Worm (Caenorhabditis elegans) whole organism, L2 larva: ENCODE data around the gene hst-3.2.
A peak's percentile ranks its signal among the peaks of the same experiment; 100 is the strongest.

Source experiments
- C34F6.9 ChIP-seq: fragments of 150-350 bp; optimal IDR thresholded peaks from 2 replicates; lab custom pipeline; 2014; ENCODE audit warnings: missing biosample characterization, missing genetic modification characterization
- Y55F3AM.14 ChIP-seq: fragments of 200-800 bp; sonication (Bioruptor generic); optimal IDR thresholded peaks from 2 replicates; lab custom pipeline; 2018; ENCODE audit warnings: mild to moderate bottlenecking, missing genetic modification characterization, missing compliant biosample characterization
- alr-1 ChIP-seq: fragments of 150-350 bp; optimal IDR thresholded peaks from 2 replicates; lab custom pipeline; 2014; ENCODE audit warnings: missing biosample characterization, missing genetic modification characterization
- aly-2 ChIP-seq: fragments of 150-350 bp; optimal IDR thresholded peaks from 2 replicates; lab custom pipeline; 2014; ENCODE audit warnings: missing biosample characterization, missing genetic modification characterization
- blmp-1 ChIP-seq: sonication (generic microtip); optimal IDR thresholded peaks from 2 replicates; lab custom pipeline; 2017; ENCODE audit warnings: missing genetic modification characterization, mild to moderate bottlenecking, missing compliant biosample characterization, antibody characterized with exemption, moderate library complexity; ENCODE audit not compliant: insufficient read depth
- crh-2 ChIP-seq: sonication (generic microtip); optimal IDR thresholded peaks from 2 replicates; lab custom pipeline; 2017; ENCODE audit warnings: missing biosample characterization, missing genetic modification characterization
- dmd-4 ChIP-seq: sonication (generic microtip); optimal IDR thresholded peaks from 2 replicates; lab custom pipeline; 2017; ENCODE audit warnings: missing biosample characterization, missing genetic modification characterization
- elt-1 ChIP-seq: fragments of 150-350 bp; optimal IDR thresholded peaks from 2 replicates; lab custom pipeline; 2014; ENCODE audit warnings: missing biosample characterization, missing genetic modification characterization
- elt-3 ChIP-seq: sonication (generic microtip); optimal IDR thresholded peaks from 2 replicates; lab custom pipeline; 2017; ENCODE audit warnings: missing biosample characterization, missing genetic modification characterization
- fos-1 ChIP-seq: fragments of 150-350 bp; optimal IDR thresholded peaks from 2 replicates; lab custom pipeline; 2014; ENCODE audit warnings: missing biosample characterization, missing genetic modification characterization
- gmeb-1 ChIP-seq: fragments of 150-350 bp; optimal IDR thresholded peaks from 2 replicates; lab custom pipeline; 2014; ENCODE audit warnings: missing biosample characterization, missing genetic modification characterization
- lin-11 ChIP-seq: fragments of 150-350 bp; sonication (generic microtip); optimal IDR thresholded peaks from 2 replicates; lab custom pipeline; 2014; ENCODE audit warnings: missing biosample characterization, missing genetic modification characterization, inconsistent platforms, mixed read lengths
- lin-13 ChIP-seq: fragments of 150-350 bp; optimal IDR thresholded peaks from 2 replicates; lab custom pipeline; 2014; ENCODE audit warnings: missing biosample characterization, missing genetic modification reagents, missing genetic modification characterization
- lin-39 ChIP-seq: fragments of 150-350 bp; optimal IDR thresholded peaks from 2 replicates; lab custom pipeline; 2014; ENCODE audit warnings: missing biosample characterization, missing genetic modification reagents, missing genetic modification characterization
- lsy-2 ChIP-seq, 2 experiments: fragments of 150-350 bp in 1 of 2; sonication (generic microtip) in 1 of 2; optimal IDR thresholded peaks; 2 replicates each; lab custom pipeline; 2014 to 2017; ENCODE audit warnings: missing biosample characterization in 2 of 2, missing genetic modification characterization in 2 of 2
- mbf-1 ChIP-seq: sonication (generic microtip); optimal IDR thresholded peaks from 2 replicates; lab custom pipeline; 2017; ENCODE audit warnings: missing biosample characterization, missing genetic modification characterization
- mdl-1 ChIP-seq, 2 experiments: fragments of 150-350 bp in 1 of 2; sonication (generic microtip) in 1 of 2; optimal IDR thresholded peaks; 2 replicates each; lab custom pipeline; 2017; ENCODE audit warnings: missing biosample characterization in 2 of 2, missing genetic modification characterization in 2 of 2
- nhr-10 ChIP-seq: sonication (generic microtip); optimal IDR thresholded peaks from 2 replicates; lab custom pipeline; 2017; ENCODE audit warnings: missing biosample characterization, missing genetic modification characterization
- nhr-11 ChIP-seq: fragments of 150-350 bp; optimal IDR thresholded peaks from 2 replicates; lab custom pipeline; 2014; ENCODE audit warnings: missing biosample characterization, missing genetic modification characterization
- nhr-12 ChIP-seq: fragments of 150-350 bp; optimal IDR thresholded peaks from 2 replicates; lab custom pipeline; 2014; ENCODE audit warnings: missing biosample characterization, missing genetic modification characterization
- nhr-129 ChIP-seq: fragments of 150-350 bp; optimal IDR thresholded peaks from 2 replicates; lab custom pipeline; 2014; ENCODE audit warnings: missing biosample characterization, missing genetic modification characterization
- nhr-21 ChIP-seq: fragments of 150-350 bp; optimal IDR thresholded peaks from 2 replicates; lab custom pipeline; 2014; ENCODE audit warnings: missing biosample characterization, missing genetic modification characterization
- nhr-23 ChIP-seq: fragments of 150-350 bp; optimal IDR thresholded peaks from 2 replicates; lab custom pipeline; 2014; ENCODE audit warnings: missing biosample characterization, missing genetic modification reagents, missing genetic modification characterization
- nhr-25 ChIP-seq: fragments of 150-350 bp; sonication (generic microtip); optimal IDR thresholded peaks from 3 replicates; lab custom pipeline; 2014; ENCODE audit warnings: missing biosample characterization, missing genetic modification characterization
- nhr-77 ChIP-seq: fragments of 150-350 bp; optimal IDR thresholded peaks from 2 replicates; lab custom pipeline; 2014; ENCODE audit warnings: missing biosample characterization, missing genetic modification characterization
- peb-1 ChIP-seq: fragments of 150-350 bp; optimal IDR thresholded peaks from 2 replicates; lab custom pipeline; 2014; ENCODE audit warnings: missing biosample characterization, missing genetic modification characterization
- sem-4 ChIP-seq: fragments of 150-350 bp; optimal IDR thresholded peaks from 2 replicates; lab custom pipeline; 2014; ENCODE audit warnings: missing biosample characterization, missing genetic modification reagents, missing genetic modification characterization
- skn-1 ChIP-seq: sonication (generic microtip); optimal IDR thresholded peaks from 2 replicates; lab custom pipeline; 2017; ENCODE audit warnings: missing biosample characterization, missing genetic modification characterization
- sma-9 ChIP-seq, 2 experiments: fragments of 150-350 bp in 1 of 2; sonication (generic microtip) in 1 of 2; optimal IDR thresholded peaks; 2 replicates each; lab custom pipeline; 2014 to 2016; ENCODE audit warnings: missing genetic modification characterization in 2 of 2, mild to moderate bottlenecking in 1 of 2, missing biosample characterization in 1 of 2, missing compliant biosample characterization in 1 of 2, missing genetic modification reagents in 1 of 2, moderate library complexity in 1 of 2
- snpc-4 ChIP-seq: fragments of 150-350 bp; optimal IDR thresholded peaks from 2 replicates; lab custom pipeline; 2014; ENCODE audit warnings: missing biosample characterization, missing genetic modification characterization
- unc-39 ChIP-seq: fragments of 150-350 bp; optimal IDR thresholded peaks from 2 replicates; lab custom pipeline; 2014; ENCODE audit warnings: missing biosample characterization, missing genetic modification characterization
- unc-55 ChIP-seq: fragments of 150-350 bp; sonication (generic microtip); optimal IDR thresholded peaks from 3 replicates; lab custom pipeline; 2014; ENCODE audit warnings: missing biosample characterization, missing genetic modification reagents, missing genetic modification characterization
- ztf-1 ChIP-seq: fragments of 200-800 bp; sonication (Bioruptor generic); conservative IDR thresholded peaks from 2 replicates; pipeline ENCODE4 v1.3.6; 2022; ENCODE audit warnings: missing genetic modification characterization, missing compliant biosample characterization

The hst-3.2 gene

ce11 chrX:2903715-2904419 is 19.9 kb downstream of the hst-3.2 start (continued):
- TF ChIP-seq aly-2 (no peak), nhr-129 (tag; lab: Kevin White, UChicago) (no peak), unc-55 (GFP tag; lab: Kevin White, UChicago) (peak; percentile 34), crh-2 (no peak), nhr-11 (tag; lab: Kevin White, UChicago) (no peak), nhr-21 (tag; lab: Kevin White, UChicago) (peak; percentile 5), lsy-2 (tag; optimal IDR thresholded peaks at IDR 0.05; lab: Kevin White, UChicago) (no peak), gmeb-1 (no peak), nhr-12 (tag; lab: Kevin White, UChicago) (no peak), dmd-4 (tag; lab: Kevin White, UChicago) (no peak)

ce11 chrX:2902854-2903253 is 20.9 kb downstream of the hst-3.2 start:
- TF ChIP-seq lin-39 (no peak), nhr-12 (tag; lab: Kevin White, UChicago) (no peak), fos-1 (tag; lab: Kevin White, UChicago) (no peak), sem-4 (tag; lab: Kevin White, UChicago) (no peak), mbf-1 (tag; lab: Kevin White, UChicago) (no peak), blmp-1 (tag; lab: Kevin White, UChicago) (no peak), snpc-4 (tag; lab: Kevin White, UChicago) (no peak), nhr-77 (tag; lab: Kevin White, UChicago) (no peak), unc-39 (tag; lab: Kevin White, UChicago) (no peak), nhr-23 (tag; lab: Kevin White, UChicago) (no peak), gmeb-1 (no peak), alr-1 (no peak), aly-2 (no peak), lin-11 (tag; lab: Kevin White, UChicago) (no peak), nhr-21 (tag; lab: Kevin White, UChicago) (no peak), elt-1 (tag; lab: Kevin White, UChicago) (no peak), ztf-1 (no peak), mdl-1 (tag; optimal IDR thresholded peaks at IDR 0.05; lab: Kevin White, UChicago) (no peak), elt-3 (tag; lab: Kevin White, UChicago) (no peak)

DNA sequence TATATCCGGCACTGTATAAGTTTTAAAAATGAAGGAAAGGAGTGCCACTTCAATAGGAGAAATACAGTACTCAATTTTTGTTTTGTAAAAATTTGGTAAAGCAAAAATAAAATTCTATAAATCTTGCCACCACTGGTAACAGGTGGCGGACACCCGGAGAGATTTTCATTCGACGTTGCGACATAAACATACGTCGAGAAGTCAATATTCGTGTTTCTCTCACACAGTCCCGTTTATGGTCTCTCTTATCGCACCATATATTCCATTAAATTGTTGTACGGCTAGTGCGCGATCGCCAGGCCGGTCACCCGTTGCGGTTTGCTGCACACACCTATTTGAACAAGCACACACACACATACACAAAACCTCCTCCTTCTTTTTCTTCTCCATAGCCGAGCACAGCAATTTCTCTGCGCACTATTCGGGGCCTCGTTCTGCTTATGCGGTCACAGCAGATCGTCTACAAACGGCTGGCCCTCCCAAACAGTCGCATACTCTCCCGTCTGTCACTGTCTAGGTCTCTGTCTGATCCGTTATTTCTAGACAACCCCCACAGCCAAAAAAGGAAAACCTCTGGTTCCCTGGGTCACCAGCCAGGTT is 22.8 kb downstream of the hst-3.2 start:
- TF ChIP-seq skn-1 (tag; lab: Kevin White, UChicago), result no peak
- TF ChIP-seq mbf-1 (tag; lab: Kevin White, UChicago), result no peak
- TF ChIP-seq C34F6.9 (tag; lab: Kevin White, UChicago), result no peak
- no peak for TF ChIP-seq dmd-4 (tag; lab: Kevin White, UChicago)
- TF ChIP-seq peb-1 (tag; lab: Kevin White, UChicago), result no peak
- TF ChIP-seq Y55F3AM.14 (GFP tag; lab: Kevin White, UChicago), result no peak
- TF ChIP-seq lin-11 (tag; lab: Kevin White, UChicago), result no peak
- no peak for TF ChIP-seq blmp-1 (tag; lab: Kevin White, UChicago)
- TF ChIP-seq nhr-21 (tag; lab: Kevin White, UChicago), result no peak
- no peak for TF ChIP-seq crh-2
- no peak for TF ChIP-seq nhr-77 (tag; lab: Kevin White, UChicago)
- TF ChIP-seq elt-1 (tag; lab: Kevin White, UChicago), result no peak
- no peak for TF ChIP-seq nhr-10 (tag; lab: Kevin White, UChicago)

DNA sequence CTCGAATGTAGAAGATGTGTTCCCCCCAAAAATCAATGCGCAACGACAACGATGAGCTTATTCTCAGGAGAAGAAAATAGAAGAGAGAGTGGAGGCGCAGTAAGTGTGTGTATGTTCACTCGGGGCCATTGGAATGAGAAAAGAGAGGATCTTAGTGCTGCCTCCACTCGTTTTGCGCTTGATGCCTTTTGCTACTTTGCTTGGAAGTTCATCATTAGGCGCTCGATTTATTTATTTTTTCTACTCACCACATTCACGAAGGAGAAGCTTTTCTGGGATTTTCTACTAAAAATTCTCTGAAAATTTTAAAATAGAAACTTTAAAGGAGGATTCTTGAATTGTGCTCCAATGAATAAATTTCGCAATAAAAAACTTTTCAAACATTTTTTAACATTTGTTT is 25.5 kb downstream of the hst-3.2 start, which contains the start of gene F52B10.3:
F52B10.3 (minus strand) TSS at position 101 of the 400 bp plus-strand sequence.
- TF ChIP-seq nhr-25 (no peak), unc-55 (GFP tag; lab: Kevin White, UChicago) (peak; percentile 14)

- TF ChIP-seq lin-13 (GFP tag; lab: Kevin White, UChicago) (no peak), nhr-77 (tag; lab: Kevin White, UChicago) (no peak), sem-4 (tag; lab: Kevin White, UChicago) (no peak), unc-55 (GFP tag; lab: Kevin White, UChicago) (no peak), nhr-25 (peak; percentile 47), blmp-1 (tag; lab: Kevin White, UChicago) (peak; percentile 46), sma-9 (GFP tag; optimal IDR thresholded peaks at IDR 0.05; lab: Kevin White, UChicago) (peak; percentile 13), sma-9 (tag; optimal IDR thresholded peaks at IDR 0.05; lab: Kevin White, UChicago) (no peak), elt-3 (tag; lab: Kevin White, UChicago) (no peak)
Observed at ce11 chrX:2895646-2896045, 28.1 kb downstream of the hst-3.2 start.
